Fruit fly (Drosophila melanogaster) whole organism, adult: ENCODE results near the gene dsx-c73A.

Source experiments
- CG12768 ChIP-seq: fragments of 200-800 bp; sonication (Bioruptor generic); optimal IDR thresholded peaks from 2 replicates; lab custom pipeline; 2017; ENCODE audit warnings: missing biosample characterization, missing genetic modification characterization, mild to moderate bottlenecking, moderate library complexity, missing genetic modification reagents
- CG14711 ChIP-seq: fragments of 200-800 bp; sonication (Bioruptor generic); optimal IDR thresholded peaks from 2 replicates; lab custom pipeline; 2018; ENCODE audit warnings: missing biosample characterization, mild to moderate bottlenecking, missing genetic modification characterization, moderate library complexity
- CG1620 ChIP-seq: fragments of 200-800 bp; sonication (Bioruptor generic); optimal IDR thresholded peaks from 2 replicates; lab custom pipeline; 2016; ENCODE audit warnings: missing biosample characterization, missing genetic modification characterization
- CG5204 ChIP-seq: fragments of 200-800 bp; sonication (Bioruptor generic); optimal IDR thresholded peaks from 2 replicates; lab custom pipeline; 2016; ENCODE audit warnings: missing biosample characterization, missing genetic modification characterization
- Crg-1 ChIP-seq: fragments of 200-800 bp; sonication (Bioruptor generic); optimal IDR thresholded peaks from 2 replicates; lab custom pipeline; 2016; ENCODE audit warnings: missing biosample characterization, missing genetic modification characterization
- Hr96 ChIP-seq: fragments of 200-800 bp; sonication (Bioruptor generic); optimal IDR thresholded peaks from 2 replicates; lab custom pipeline; 2016; ENCODE audit warnings: missing biosample characterization, missing genetic modification characterization
- bab1 ChIP-seq: fragments of 200-800 bp; sonication (Bioruptor generic); optimal IDR thresholded peaks from 3 replicates; lab custom pipeline; 2019; ENCODE audit warnings: missing biosample characterization, mild to moderate bottlenecking, missing genetic modification characterization, moderate library complexity
- cic ChIP-seq: fragments of 200-800 bp; sonication (Bioruptor generic); optimal IDR thresholded peaks from 2 replicates; lab custom pipeline; 2017; ENCODE audit warnings: missing biosample characterization, mild to moderate bottlenecking, missing genetic modification characterization, moderate library complexity
- kay ChIP-seq: fragments of 200-800 bp; sonication (Bioruptor generic); peaks from one replicate; lab custom pipeline; 2016; ENCODE audit warnings: missing biosample characterization, missing genetic modification characterization, borderline replicate concordance
- ovo ChIP-seq: fragments of 200-800 bp; sonication (Bioruptor generic); optimal IDR thresholded peaks from 2 replicates; lab custom pipeline; 2016; ENCODE audit warnings: missing biosample characterization, missing genetic modification characterization
- tj ChIP-seq: fragments of 200-800 bp; sonication (Bioruptor generic); optimal IDR thresholded peaks from 3 replicates; lab custom pipeline; 2017; ENCODE audit warnings: missing biosample characterization, mild to moderate bottlenecking, missing genetic modification characterization, moderate library complexity

DNA sequence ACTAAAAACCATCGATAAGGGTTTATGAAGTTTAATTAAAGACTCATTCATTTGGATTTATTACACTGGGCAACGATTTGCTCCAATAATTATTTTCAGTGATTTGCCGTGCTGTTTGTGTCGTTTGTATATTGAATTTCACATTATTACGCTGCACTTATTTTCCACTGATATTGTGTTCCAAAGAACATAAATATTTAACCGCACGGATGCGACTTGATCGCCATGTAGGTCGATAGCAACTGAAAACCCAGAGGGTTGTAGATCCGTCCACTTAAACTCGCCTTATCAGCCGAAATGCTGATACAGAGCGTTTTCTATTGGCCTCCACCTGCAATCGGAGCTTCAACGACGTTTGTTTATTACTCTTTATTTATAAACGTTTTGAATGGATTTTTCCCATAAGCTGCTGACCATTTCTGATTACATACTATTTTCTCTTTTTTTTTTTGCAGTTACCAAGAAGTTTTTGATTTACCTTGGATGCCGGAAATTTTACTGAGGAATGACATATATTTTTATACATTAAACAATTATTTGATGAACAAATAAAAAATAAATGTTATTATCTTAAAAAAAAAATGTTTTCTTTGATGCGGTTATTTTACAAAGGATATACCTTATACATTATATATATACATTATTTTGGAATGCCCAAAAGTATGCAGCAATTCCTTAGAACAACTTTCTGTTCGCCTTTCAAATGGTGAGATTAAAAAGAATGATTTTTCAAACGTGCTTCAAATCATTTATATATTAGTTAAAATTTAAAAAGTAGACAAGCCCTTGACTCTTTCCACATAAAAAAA, 44.4 kb upstream of the dsx-c73A start, which contains the start of gene CG42514:
- TF ChIP-seq tj (GFP tag; lab: Kevin White, UChicago) (peak; percentile 90), CG14711 (tag; lab: Kevin White, UChicago) (no peak), ovo (no peak), Crg-1 (GFP tag; lab: Kevin White, UChicago) (no peak), bab1 (no peak), Hr96 (GFP tag; lab: Kevin White, UChicago) (no peak), CG5204 (GFP tag; lab: Kevin White, UChicago) (no peak), CG1620 (GFP tag; lab: Kevin White, UChicago) (no peak), CG12768 (GFP tag; lab: Kevin White, UChicago) (no peak), kay (peak; percentile 86), cic (GFP tag; lab: Kevin White, UChicago) (peak; percentile 82)
